Worm (Caenorhabditis elegans) whole organism, L3 larva: ENCODE data around the gene ttr-15.

ENCODE experiments used
- elt-2 ChIP-seq: sonication (generic microtip); optimal IDR thresholded peaks from 2 replicates; lab custom pipeline; 2016; ENCODE audit warnings: missing genetic modification reagents, mild to moderate bottlenecking, missing genetic modification characterization, missing compliant biosample characterization
- lin-15B ChIP-seq: fragments of 150-350 bp; optimal IDR thresholded peaks from 2 replicates; lab custom pipeline; 2014; ENCODE audit warnings: missing biosample characterization, missing genetic modification characterization
- lin-39 ChIP-seq: fragments of 150-350 bp; optimal IDR thresholded peaks from 2 replicates; lab custom pipeline; 2018; ENCODE audit warnings: missing biosample characterization, missing genetic modification reagents, missing genetic modification characterization
- nhr-11 ChIP-seq: fragments of 150-350 bp; optimal IDR thresholded peaks from 2 replicates; lab custom pipeline; 2014; ENCODE audit warnings: missing biosample characterization, missing genetic modification characterization
- nhr-237 ChIP-seq: fragments of 150-350 bp; optimal IDR thresholded peaks from 2 replicates; lab custom pipeline; 2014; ENCODE audit warnings: missing biosample characterization, missing genetic modification characterization
- nhr-77 ChIP-seq: fragments of 150-350 bp; optimal IDR thresholded peaks from 2 replicates; lab custom pipeline; 2014; ENCODE audit warnings: missing biosample characterization, missing genetic modification characterization
- skn-1 ChIP-seq: fragments of 150-350 bp; optimal IDR thresholded peaks from 2 replicates; lab custom pipeline; 2014; ENCODE audit warnings: missing biosample characterization, missing genetic modification characterization
- snpc-4 ChIP-seq: fragments of 150-350 bp; optimal IDR thresholded peaks from 2 replicates; lab custom pipeline; 2014; ENCODE audit warnings: missing biosample characterization, missing genetic modification characterization
- tbx-2 ChIP-seq: sonication (generic microtip); optimal IDR thresholded peaks from 2 replicates; lab custom pipeline; 2016; ENCODE audit warnings: mild to moderate bottlenecking, missing genetic modification characterization, missing compliant biosample characterization
- zag-1 ChIP-seq: fragments of 150-350 bp; optimal IDR thresholded peaks from 2 replicates; lab custom pipeline; 2014; ENCODE audit warnings: missing biosample characterization, missing genetic modification characterization
- ztf-4 ChIP-seq: fragments of 150-350 bp; optimal IDR thresholded peaks from 2 replicates; lab custom pipeline; 2014; ENCODE audit warnings: missing biosample characterization, missing genetic modification characterization

DNA sequence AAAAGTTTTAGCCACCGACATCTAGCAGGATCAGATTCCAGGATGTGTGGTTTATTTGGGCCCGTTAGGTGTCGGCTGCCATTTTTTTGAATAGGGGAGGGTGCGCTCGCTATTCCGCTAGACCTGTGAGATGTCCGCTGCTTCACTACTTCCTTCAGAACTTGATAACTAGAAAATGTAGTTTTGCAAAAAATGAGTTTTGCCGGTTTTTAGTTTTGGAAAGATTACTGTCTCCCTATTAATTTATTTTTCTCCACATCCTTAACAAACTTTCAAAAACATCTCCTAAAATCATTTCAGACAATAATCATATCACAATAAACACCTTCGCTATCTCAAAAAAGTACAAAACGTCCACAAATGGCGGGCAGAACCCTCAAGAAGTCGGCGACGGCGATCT is 42.8 kb upstream of the ttr-15 start, which contains the start of gene vglu-2:
- TF ChIP-seq snpc-4 (tag; lab: Kevin White, UChicago) (no peak), lin-15B (tag; lab: Kevin White, UChicago) (no peak), tbx-2 (tag; lab: Kevin White, UChicago) (no peak), nhr-11 (no peak), ztf-4 (tag; lab: Kevin White, UChicago) (no peak), zag-1 (tag; lab: Kevin White, UChicago) (no peak), skn-1 (no peak), lin-39 (tag; lab: Kevin White, UChicago) (no peak), elt-2 (no peak), nhr-77 (tag; lab: Kevin White, UChicago) (no peak), nhr-237 (tag; lab: Kevin White, UChicago) (no peak)
